Worm (Caenorhabditis elegans): ENCODE results near the gene srbc-3.

The srbc-3 gene

ce11 chrV:3346434-3347019 is 38.3 kb downstream of the srbc-3 start, which contains the start of gene fbxa-65:
TSS of gene fbxa-65 (minus strand) at chrV:3346484.
- no peak for TF ChIP-seq lsy-2 (tag; optimal IDR thresholded peaks at IDR 0.05)
- no peak for TF ChIP-seq zip-8 (tag; optimal IDR thresholded peaks at IDR 0.05)
- no peak for TF ChIP-seq M03D4.4 (tag; optimal IDR thresholded peaks at IDR 0.05)
- TF ChIP-seq ceh-43 (GFP tag; optimal IDR thresholded peaks at IDR 0.05), result no peak
- TF ChIP-seq snpc-4 (tag; optimal IDR thresholded peaks at IDR 0.05), result no peak
- TF ChIP-seq ceh-39 (tag; optimal IDR thresholded peaks at IDR 0.05), result no peak
- TF ChIP-seq cnd-1 (tag; optimal IDR thresholded peaks at IDR 0.05), result no peak
- no peak for TF ChIP-seq unc-120 (tag; optimal IDR thresholded peaks at IDR 0.05; ENCODE audit: poor library complexity, severe bottlenecking)
- TF ChIP-seq nhr-237 (tag; optimal IDR thresholded peaks at IDR 0.05), result no peak
- TF ChIP-seq ceh-83 (GFP tag; optimal IDR thresholded peaks at IDR 0.05), result no peak
- TF ChIP-seq lin-32 (GFP tag; optimal IDR thresholded peaks at IDR 0.05), result no peak
- no peak for TF ChIP-seq mab-5 (tag; optimal IDR thresholded peaks at IDR 0.05)
- no peak for TF ChIP-seq nhr-12 (tag; optimal IDR thresholded peaks at IDR 0.05)
- TF ChIP-seq unc-39 (tag; optimal IDR thresholded peaks at IDR 0.05), result no peak
- TF ChIP-seq elt-3 (tag; optimal IDR thresholded peaks at IDR 0.05), result no peak
- no peak for TF ChIP-seq lin-13 (tag; optimal IDR thresholded peaks at IDR 0.05)

ce11 chrV:3347486-3347885 is 39.2 kb downstream of the srbc-3 start:
- no peak for TF ChIP-seq lin-32 (GFP tag; optimal IDR thresholded peaks at IDR 0.05)

- no peak for TF ChIP-seq unc-120 (tag; optimal IDR thresholded peaks at IDR 0.05; ENCODE audit: poor library complexity, severe bottlenecking)
These were observed 41.6 kb downstream of the srbc-3 start, which contains the start of gene C17B7.15 for ce11 chrV:3349877-3350276. TSS of gene C17B7.15 (plus strand) at chrV:3350177.

- TF ChIP-seq unc-39 (tag; optimal IDR thresholded peaks at IDR 0.05) (no peak), bed-3 (GFP tag; optimal IDR thresholded peaks at IDR 0.05) (no peak), nhr-28 (tag; optimal IDR thresholded peaks at IDR 0.05) (no peak), nhr-237 (tag; optimal IDR thresholded peaks at IDR 0.05) (no peak), sptf-1 (tag; optimal IDR thresholded peaks at IDR 0.05) (no peak), cnd-1 (tag; optimal IDR thresholded peaks at IDR 0.05) (no peak), mep-1 (tag; optimal IDR thresholded peaks at IDR 0.05) (no peak), flh-1 (GFP tag; optimal IDR thresholded peaks at IDR 0.05) (no peak), M03D4.4 (tag; optimal IDR thresholded peaks at IDR 0.05) (no peak), nhr-12 (tag; optimal IDR thresholded peaks at IDR 0.05) (no peak), nhr-2 (tag; optimal IDR thresholded peaks at IDR 0.05) (no peak), ztf-11 (tag; optimal IDR thresholded peaks at IDR 0.05) (no peak), pha-4 (tag; optimal IDR thresholded peaks at IDR 0.05) (no peak), blmp-1 (tag; optimal IDR thresholded peaks at IDR 0.05) (no peak), mls-2 (tag; optimal IDR thresholded peaks at IDR 0.05) (no peak), elt-1 (tag; optimal IDR thresholded peaks at IDR 0.05; ENCODE audit: borderline replicate concordance, insufficient read depth) (no peak), snpc-4 (tag; optimal IDR thresholded peaks at IDR 0.05) (no peak)
These were observed 43.0 kb downstream of the srbc-3 start, which contains the start of gene str-63 for ce11 chrV:3351266-3351665. TSS of gene str-63 (plus strand) at chrV:3351566.

ce11 chrV:3352925-3353324 is 44.7 kb downstream of the srbc-3 start, which contains the start of gene C17B7.12:
TSS of gene C17B7.12 (plus strand) at chrV:3353225.
- TF ChIP-seq zip-8 (tag; optimal IDR thresholded peaks at IDR 0.05) (no peak), lin-13 (tag; optimal IDR thresholded peaks at IDR 0.05) (no peak), ceh-39 (tag; optimal IDR thresholded peaks at IDR 0.05) (no peak), drap-1 (GFP tag; optimal IDR thresholded peaks at IDR 0.05) (no peak)

- TF ChIP-seq drap-1 (GFP tag; optimal IDR thresholded peaks at IDR 0.05) (no peak), sem-2 (GFP tag; optimal IDR thresholded peaks at IDR 0.05) (no peak), ceh-39 (tag; optimal IDR thresholded peaks at IDR 0.05) (no peak), unc-62 (GFP tag; optimal IDR thresholded peaks at IDR 0.05) (no peak), cnd-1 (tag; optimal IDR thresholded peaks at IDR 0.05) (no peak), hlh-1 (tag; optimal IDR thresholded peaks at IDR 0.05) (no peak), lin-13 (tag; optimal IDR thresholded peaks at IDR 0.05) (no peak), bed-3 (GFP tag; optimal IDR thresholded peaks at IDR 0.05) (no peak), pha-4 (tag; optimal IDR thresholded peaks at IDR 0.05) (no peak), tbx-8 (GFP tag; optimal IDR thresholded peaks at IDR 0.05) (no peak), lsy-2 (tag; optimal IDR thresholded peaks at IDR 0.05) (no peak)
These were observed 47.3 kb downstream of the srbc-3 start for ce11 chrV:3355544-3355943.
